Worm (Caenorhabditis elegans): ENCODE data around the gene nhr-22.
A peak's percentile ranks its signal among the peaks of the same experiment; 100 is the strongest.

nhr-22 gene

DNA sequence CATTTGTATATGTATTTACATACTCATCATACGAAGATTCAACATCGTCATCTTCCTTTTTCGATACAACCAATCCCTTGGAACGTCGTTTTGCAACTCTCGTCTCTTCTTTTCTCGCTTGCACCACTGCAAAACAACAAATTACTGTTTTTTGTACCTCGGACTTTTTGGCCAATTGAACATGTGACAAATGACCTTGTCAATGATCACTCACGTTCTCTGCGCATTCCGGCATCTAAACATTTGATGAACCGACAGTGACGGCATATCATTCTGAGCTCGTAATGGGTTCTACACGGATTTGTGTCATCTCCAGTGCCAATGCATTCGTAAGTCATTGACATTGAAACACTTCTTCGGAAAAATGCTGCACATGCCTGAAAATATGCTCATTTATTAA is 1.4 kb downstream of the nhr-22 start (continued):
- TF ChIP-seq C04F5.9 (tag; optimal IDR thresholded peaks at IDR 0.05) = no peak
- TF ChIP-seq nhr-71 (tag; optimal IDR thresholded peaks at IDR 0.05) = peak; percentile 1
- no peak for TF ChIP-seq fos-1 (tag; optimal IDR thresholded peaks at IDR 0.05)
- no peak for TF ChIP-seq efl-3 (GFP tag; optimal IDR thresholded peaks at IDR 0.05)
- TF ChIP-seq ceh-90 (tag; optimal IDR thresholded peaks at IDR 0.05) = no peak
- peak in 2 of 6 experiments; percentile 43 to 75 for TF ChIP-seq elt-3 (tag; optimal IDR thresholded peaks at IDR 0.05)
- TF ChIP-seq unc-62 (GFP tag; optimal IDR thresholded peaks at IDR 0.05) = no peak
- TF ChIP-seq nhr-76 (tag; optimal IDR thresholded peaks at IDR 0.05) = no peak
- TF ChIP-seq lir-3 (tag; optimal IDR thresholded peaks at IDR 0.05; ENCODE audit: poor library complexity) = no peak
- TF ChIP-seq rnt-1 (tag; optimal IDR thresholded peaks at IDR 0.05) = no peak
- no peak for TF ChIP-seq nhr-47 (tag; optimal IDR thresholded peaks at IDR 0.05)
- TF ChIP-seq aly-2 (tag; optimal IDR thresholded peaks at IDR 0.05) = no peak
- TF ChIP-seq snu-23 (GFP tag; optimal IDR thresholded peaks at IDR 0.05) = peak; percentile 7
- peak; percentile 54 for TF ChIP-seq blmp-1 (tag; optimal IDR thresholded peaks at IDR 0.05)
- TF ChIP-seq tbx-2 (tag; optimal IDR thresholded peaks at IDR 0.05) = peak; percentile 3
- TF ChIP-seq nhr-20 (tag; optimal IDR thresholded peaks at IDR 0.05) = peak; percentile 28
- peak in 1 of 2 experiments; percentile 58 for TF ChIP-seq mdl-1 (tag; optimal IDR thresholded peaks at IDR 0.05)
- 0 out of 2 replicates have a peak, but pooled peaks have one; percentile 7 for TF ChIP-seq nhr-19 (GFP tag; conservative IDR thresholded peaks at IDR 0.05)
- TF ChIP-seq vab-15 (tag; optimal IDR thresholded peaks at IDR 0.05) = no peak
- TF ChIP-seq sptf-1 (tag; optimal IDR thresholded peaks at IDR 0.05) = no peak
- TF ChIP-seq dsc-1 (tag; optimal IDR thresholded peaks at IDR 0.05) = no peak

ce11 chrII:6443710-6444109 is 5.9 kb downstream of the nhr-22 start, which contains the start of gene K06A1.2:
Gene K06A1.2 (plus strand): TSS chrII:6444010.
- TF ChIP-seq hlh-4 (tag; optimal IDR thresholded peaks at IDR 0.05) (no peak), aha-1 (tag; optimal IDR thresholded peaks at IDR 0.05) (no peak), nhr-77 (tag; optimal IDR thresholded peaks at IDR 0.05) (no peak), nhr-85 (tag) (no peak), lsy-2 (tag; optimal IDR thresholded peaks at IDR 0.05) (no peak), efl-1 (optimal IDR thresholded peaks at IDR 0.05) (no peak), efl-1 (GFP tag; optimal IDR thresholded peaks at IDR 0.05 in 1 of 2) (no peak), mep-1 (tag; optimal IDR thresholded peaks at IDR 0.05) (no peak), pqm-1 (tag; optimal IDR thresholded peaks at IDR 0.05) (no peak)

ce11 chrII:6441128-6441527 is 8.5 kb downstream of the nhr-22 start, which contains the start of gene cutl-16:
Gene cutl-16 (plus strand): TSS chrII:6441428.
- TF ChIP-seq lsy-2 (tag; optimal IDR thresholded peaks at IDR 0.05) (no peak), nhr-11 (tag; optimal IDR thresholded peaks at IDR 0.05) (no peak), egl-27 (tag; optimal IDR thresholded peaks at IDR 0.05) (no peak)

DNA sequence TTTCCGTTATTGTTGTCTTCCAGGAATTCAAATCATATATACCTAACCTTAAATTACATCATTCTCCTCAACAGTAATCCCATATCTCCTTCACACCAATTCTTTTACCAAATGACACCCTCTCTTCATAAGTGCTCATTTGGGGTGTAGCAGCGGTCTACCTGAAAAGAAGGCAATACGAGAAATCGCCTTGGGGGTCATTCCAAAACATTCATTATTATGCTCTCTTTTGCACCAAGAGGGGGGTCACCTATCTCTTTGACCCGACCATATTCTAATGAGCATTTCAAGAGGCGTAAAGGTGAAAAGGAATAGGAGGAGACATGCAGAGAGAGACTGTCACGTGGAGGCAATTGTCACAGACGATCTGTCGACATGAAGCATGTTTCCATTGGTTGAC is 12.7 kb downstream of the nhr-22 start:
- TF ChIP-seq ztf-11 (tag; optimal IDR thresholded peaks at IDR 0.05) (peak in 1 of 2 experiments; percentile 0), unc-130 (tag; optimal IDR thresholded peaks at IDR 0.05) (no peak)

DNA sequence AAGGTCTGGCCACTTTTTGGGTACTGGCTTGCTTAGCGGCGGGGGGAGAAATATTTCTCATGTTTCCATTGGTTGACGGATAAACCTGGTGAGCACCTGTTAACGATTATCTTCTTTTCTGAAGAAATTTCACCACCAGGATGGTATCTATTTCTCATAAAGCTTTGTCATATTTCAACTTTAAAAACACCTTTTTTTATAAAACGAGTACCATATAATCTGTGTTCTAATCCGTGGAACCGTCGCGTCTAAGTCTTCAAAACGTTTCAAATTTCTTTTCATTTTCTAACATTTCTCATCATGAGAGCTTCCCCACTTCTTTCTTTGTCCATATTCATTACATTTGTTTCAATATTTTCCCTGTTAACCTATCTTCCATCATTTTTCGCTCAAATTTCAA is 23.6 kb downstream of the nhr-22 start, which contains the start of gene col-75:
TSS of gene col-75 (plus strand) at position 301 of the 400 bp plus-strand sequence.
- no peak for TF ChIP-seq hpl-2 (GFP tag; optimal IDR thresholded peaks at IDR 0.05)
- no peak for TF ChIP-seq alr-1 (tag; optimal IDR thresholded peaks at IDR 0.05; ENCODE audit: borderline replicate concordance)
- TF ChIP-seq mab-9 (GFP tag; IDR thresholded peaks at IDR 0.05) = no peak
- no peak for TF ChIP-seq rnt-1 (tag; optimal IDR thresholded peaks at IDR 0.05)
- TF ChIP-seq nhr-84 (tag; optimal IDR thresholded peaks at IDR 0.05) = no peak
- no peak for TF ChIP-seq ceh-8 (GFP tag; optimal IDR thresholded peaks at IDR 0.05)
- no peak for TF ChIP-seq hlh-4 (tag; optimal IDR thresholded peaks at IDR 0.05)
- TF ChIP-seq snpc-4 (tag; optimal IDR thresholded peaks at IDR 0.05) = no peak
- TF ChIP-seq isw-1 (GFP tag; IDR thresholded peaks at IDR 0.05) = no peak
- no peak for TF ChIP-seq grh-1 (GFP tag; IDR thresholded peaks at IDR 0.05)
- TF ChIP-seq tlp-1 (tag; optimal IDR thresholded peaks at IDR 0.05) = no peak
- no peak for TF ChIP-seq efl-1 (optimal IDR thresholded peaks at IDR 0.05)
- TF ChIP-seq efl-1 (GFP tag; optimal IDR thresholded peaks at IDR 0.05 in 1 of 2) = no peak
- no peak for TF ChIP-seq lin-15B (tag; optimal IDR thresholded peaks at IDR 0.05)
- TF ChIP-seq nhr-71 (tag; optimal IDR thresholded peaks at IDR 0.05) = no peak

Measured in whole organism, L1 larva.